Comparison of ENCODE assay signal across 5 worm cellular contexts in the genomic region with DNA sequence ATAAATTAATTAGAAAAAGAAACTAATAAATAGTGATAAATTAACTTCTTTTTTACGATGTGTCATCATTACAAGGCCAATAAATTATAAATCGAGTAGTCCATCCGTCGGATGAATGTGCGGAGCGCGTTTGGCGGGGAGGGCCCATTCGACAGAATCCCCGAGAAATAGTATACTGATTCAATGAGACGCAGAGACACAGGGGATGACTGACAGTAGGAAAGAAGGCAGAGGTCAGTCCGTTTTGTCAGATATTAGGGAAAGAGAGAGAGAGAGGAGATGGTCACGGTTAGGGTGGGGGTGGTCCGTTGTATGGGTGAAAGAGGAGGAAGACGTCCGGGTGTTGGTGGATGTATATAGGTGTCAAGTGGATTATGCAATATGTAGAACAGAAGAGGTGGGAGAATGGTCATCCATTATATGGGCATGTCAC.
TF ChIP-seq lines count a peak whose summit lies in the region.

No protein-coding gene starts in this region.

TF ChIP-seq in whole organism, L1 larva, 84 proteins besides CTCF, POLR2A, EP300 and RAD21 (continued from another document):
- TF ChIP-seq lin-15B (tag; optimal IDR thresholded peaks at IDR 0.05; lab: Kevin White, UChicago) (no peak), alr-1 (tag; optimal IDR thresholded peaks at IDR 0.05; lab: Kevin White, UChicago; ENCODE audit: borderline replicate concordance) (no peak), lsy-2 (tag; optimal IDR thresholded peaks at IDR 0.05; lab: Kevin White, UChicago) (no peak)

TF ChIP-seq in whole organism, L3 larva, 47 proteins besides CTCF, POLR2A, EP300 and RAD21 (continued from another document):
- TF ChIP-seq ztf-11 (tag; optimal IDR thresholded peaks at IDR 0.05; lab: Kevin White, UChicago) (no peak), egl-5 (tag; optimal IDR thresholded peaks at IDR 0.05; lab: Kevin White, UChicago) (peak; percentile 34)

TF ChIP-seq in whole organism, early embryonic, 17 proteins besides CTCF, POLR2A, EP300 and RAD21 (continued from another document):
- TF ChIP-seq hmg-4 (GFP tag; optimal IDR thresholded peaks at IDR 0.05; lab: Kevin White, UChicago), result peak; percentile 74
- TF ChIP-seq ama-1 (optimal IDR thresholded peaks at IDR 0.05; lab: Kevin White, UChicago), result no peak
- TF ChIP-seq sea-1 (GFP tag; conservative IDR thresholded peaks at IDR 0.05; lab: Robert Waterston, UW), result peak; percentile 53; the same call in 1 of the 2 replicates
- TF ChIP-seq scrt-1 (GFP tag; IDR thresholded peaks at IDR 0.05; lab: Robert Waterston, UW), result no peak
- peak; percentile 80 for TF ChIP-seq F13C5.2 (tag; optimal IDR thresholded peaks at IDR 0.05; lab: Kevin White, UChicago)

TF ChIP-seq in whole organism, late embryonic, 69 proteins besides CTCF, POLR2A, EP300 and RAD21 (continued from another document):
- TF ChIP-seq unc-3 (GFP tag; conservative IDR thresholded peaks at IDR 0.05; lab: Robert Waterston, UW) (no peak), unc-3 (tag; optimal IDR thresholded peaks at IDR 0.05; lab: Kevin White, UChicago) (no peak), nfya-1 (tag; optimal IDR thresholded peaks at IDR 0.05; lab: Kevin White, UChicago) (peak; percentile 27), syd-9 (tag; optimal IDR thresholded peaks at IDR 0.05; lab: Kevin White, UChicago) (peak; percentile 53), ceh-24 (tag; optimal IDR thresholded peaks at IDR 0.05; lab: Kevin White, UChicago) (no peak), ama-1 (optimal IDR thresholded peaks at IDR 0.05; lab: Kevin White, UChicago) (no peak), fkh-6 (tag; optimal IDR thresholded peaks at IDR 0.05; lab: Kevin White, UChicago) (peak; percentile 6), dmd-4 (tag; optimal IDR thresholded peaks at IDR 0.05; lab: Kevin White, UChicago; ENCODE audit: borderline replicate concordance) (no peak), ceh-30 (tag; optimal IDR thresholded peaks at IDR 0.05; lab: Kevin White, UChicago) (no peak), eyg-1 (tag; optimal IDR thresholded peaks at IDR 0.05; lab: Kevin White, UChicago) (no peak), F13H6.1 (tag; optimal IDR thresholded peaks at IDR 0.05; lab: Kevin White, UChicago) (no peak), pha-4 (tag; optimal IDR thresholded peaks at IDR 0.05; lab: Kevin White, UChicago) (no peak), sox-2 (GFP tag; IDR thresholded peaks at IDR 0.05; lab: Robert Waterston, UW) (peak; percentile 12; the same call in 1 of the 2 replicates), ztf-16 (tag; optimal IDR thresholded peaks at IDR 0.05; lab: Kevin White, UChicago) (peak; percentile 45), ref-2 (tag; optimal IDR thresholded peaks at IDR 0.05; lab: Kevin White, UChicago) (peak; percentile 61)

TF ChIP-seq in whole organism, mixed stage, embryonic, 35 proteins besides CTCF, POLR2A, EP300 and RAD21 (continued from another document):
- TF ChIP-seq ztf-11 (tag; optimal IDR thresholded peaks at IDR 0.05; lab: Kevin White, UChicago) (peak; percentile 61), ceh-39 (tag; optimal IDR thresholded peaks at IDR 0.05; lab: Kevin White, UChicago) (peak; percentile 11), nhr-12 (tag; optimal IDR thresholded peaks at IDR 0.05; lab: Kevin White, UChicago) (no peak), tbx-8 (GFP tag; optimal IDR thresholded peaks at IDR 0.05; lab: Kevin White, UChicago) (peak; percentile 50), nhr-76 (tag; optimal IDR thresholded peaks at IDR 0.05; lab: Kevin White, UChicago) (no peak), sptf-1 (tag; optimal IDR thresholded peaks at IDR 0.05; lab: Kevin White, UChicago) (peak; percentile 69), mep-1 (tag; optimal IDR thresholded peaks at IDR 0.05; lab: Kevin White, UChicago) (no peak), lin-32 (GFP tag; optimal IDR thresholded peaks at IDR 0.05; lab: Kevin White, UChicago) (no peak)
